Worm (Caenorhabditis elegans) whole organism, L4/young adult: Measurements from ENCODE around the gene nfyc-1.

Experiments
- W03F9.2 ChIP-seq: fragments of 150-350 bp; optimal IDR thresholded peaks from 2 replicates; lab custom pipeline; 2014; ENCODE audit warnings: missing biosample characterization, missing genetic modification characterization
- dao-5 ChIP-seq: sonication (generic microtip); optimal IDR thresholded peaks from 2 replicates; lab custom pipeline; 2016; ENCODE audit warnings: missing genotype, missing genetic modification characterization, moderate library complexity, missing compliant biosample characterization
- him-1 ChIP-seq: sonication (generic microtip); optimal IDR thresholded peaks from 2 replicates; lab custom pipeline; 2016; ENCODE audit warnings: missing genotype, missing genetic modification reagents, missing genetic modification characterization, missing compliant biosample characterization

DNA sequence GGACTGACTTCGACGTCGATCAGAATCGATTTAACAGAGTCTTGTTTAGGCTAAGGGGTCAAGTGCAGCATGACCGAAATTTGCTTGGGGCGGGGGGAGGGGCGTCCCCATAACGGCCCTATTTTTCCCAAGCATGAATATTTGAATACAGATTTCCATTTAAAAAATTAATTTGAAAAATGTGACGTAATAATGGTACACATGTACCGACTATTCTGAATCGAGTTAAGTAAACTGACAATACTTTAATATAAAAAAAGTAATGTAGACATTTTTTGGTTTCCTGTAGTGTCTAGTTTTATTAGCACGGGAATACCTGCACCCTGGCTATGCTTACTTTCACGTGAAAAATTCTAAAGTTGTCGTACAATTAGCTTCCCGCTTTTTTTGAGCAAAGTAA is 43.1 kb downstream of the nfyc-1 start:
- TF ChIP-seq him-1 (tag; lab: Kevin White, UChicago) (no peak), W03F9.2 (tag; lab: Kevin White, UChicago) (no peak), dao-5 (no peak)
